Fruit fly (Drosophila melanogaster): Measurements from ENCODE around the gene nonC.

- TF ChIP-seq Dll (optimal IDR thresholded peaks at IDR 0.05) (no peak), pan (optimal IDR thresholded peaks at IDR 0.05) (no peak), psq (optimal IDR thresholded peaks at IDR 0.05) (no peak), CG8478 (optimal IDR thresholded peaks at IDR 0.05) (no peak)
These were observed 1.4 kb upstream of the nonC start, which contains the start of gene Atx-1 for dm6 chrX:6822904-6823303.
